Worm (Caenorhabditis elegans): Measurements from ENCODE around the gene glt-3.

Gene glt-3

DNA sequence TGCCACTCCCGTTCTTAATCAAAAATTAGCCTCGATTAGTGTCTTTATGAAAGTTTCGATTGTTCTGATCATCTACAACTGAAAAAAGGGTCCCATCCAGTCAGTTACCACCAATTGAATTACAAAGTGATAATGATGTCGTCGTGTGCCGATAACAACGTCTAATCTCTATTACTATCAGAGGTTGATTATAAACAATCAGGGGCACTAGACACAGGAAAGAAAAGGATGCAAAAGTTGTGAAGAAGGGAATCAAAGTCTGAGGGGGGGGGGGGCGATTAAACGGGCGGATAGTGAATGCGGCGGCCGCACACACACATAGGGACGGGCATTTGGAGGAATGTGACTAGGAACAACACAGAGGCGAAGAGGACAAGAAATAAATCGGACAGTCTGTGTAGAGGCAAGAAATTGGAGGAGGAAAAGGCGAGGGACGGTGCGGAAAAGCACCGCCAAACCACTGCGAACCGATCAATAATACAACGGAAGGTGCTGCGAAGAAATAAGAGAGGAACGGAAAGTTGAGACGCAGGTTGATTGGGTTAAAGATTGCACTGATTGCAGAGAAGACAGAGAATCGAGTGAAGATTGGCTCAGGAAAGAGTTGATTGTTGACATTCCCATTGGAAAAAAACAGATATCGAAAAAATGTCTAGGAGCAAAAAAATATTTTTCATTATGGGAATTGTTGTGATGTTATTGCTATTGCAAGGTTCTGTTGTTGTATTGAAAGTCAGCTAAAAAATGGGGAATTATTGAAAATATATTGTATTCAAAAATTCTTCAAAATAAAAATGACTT is 45.1 kb downstream of the glt-3 start (continued):
- TF ChIP-seq ceh-24 (tag; optimal IDR thresholded peaks at IDR 0.05) (no peak), pax-1 (tag; optimal IDR thresholded peaks at IDR 0.05) (no peak)

DNA sequence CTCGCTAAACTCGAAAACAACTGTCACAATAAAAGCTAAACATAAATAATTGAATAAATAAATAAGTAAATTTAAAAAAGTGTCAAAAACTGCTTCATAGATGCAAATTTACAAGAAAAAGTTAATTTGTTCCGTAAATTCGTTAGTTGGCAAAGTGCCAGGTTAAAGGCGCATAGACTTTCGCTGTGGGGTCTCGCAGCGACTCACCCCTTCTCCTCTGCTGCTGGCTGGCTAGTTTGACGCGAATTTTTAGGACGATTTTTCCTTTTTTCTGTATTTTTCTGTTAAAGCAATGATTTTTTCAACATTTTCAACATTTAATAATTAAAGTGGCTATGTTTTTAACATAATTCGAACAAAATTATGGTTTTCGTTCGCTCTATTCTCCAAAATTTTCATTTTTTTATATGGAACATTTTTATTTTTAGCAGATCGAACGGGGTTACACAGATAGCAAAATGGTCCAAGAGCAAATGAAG is 46.2 kb downstream of the glt-3 start, which contains the start of gene rack-1:
rack-1 (plus strand) TSS at position 429 of the 479 bp plus-strand sequence.
- peak; percentile 20 for TF ChIP-seq nfya-1 (tag; optimal IDR thresholded peaks at IDR 0.05)
- TF ChIP-seq fax-1 (tag; optimal IDR thresholded peaks at IDR 0.05): peak; percentile 3
- peak; percentile 66 for TF ChIP-seq unc-42 (tag; optimal IDR thresholded peaks at IDR 0.05)
- peak; percentile 11 for TF ChIP-seq ceh-31 (tag; optimal IDR thresholded peaks at IDR 0.05)
- no peak for TF ChIP-seq sox-4 (tag; optimal IDR thresholded peaks at IDR 0.05)
- no peak for TF ChIP-seq lin-11 (tag; optimal IDR thresholded peaks at IDR 0.05)
- no peak for TF ChIP-seq ceh-2 (tag; optimal IDR thresholded peaks at IDR 0.05)

DNA sequence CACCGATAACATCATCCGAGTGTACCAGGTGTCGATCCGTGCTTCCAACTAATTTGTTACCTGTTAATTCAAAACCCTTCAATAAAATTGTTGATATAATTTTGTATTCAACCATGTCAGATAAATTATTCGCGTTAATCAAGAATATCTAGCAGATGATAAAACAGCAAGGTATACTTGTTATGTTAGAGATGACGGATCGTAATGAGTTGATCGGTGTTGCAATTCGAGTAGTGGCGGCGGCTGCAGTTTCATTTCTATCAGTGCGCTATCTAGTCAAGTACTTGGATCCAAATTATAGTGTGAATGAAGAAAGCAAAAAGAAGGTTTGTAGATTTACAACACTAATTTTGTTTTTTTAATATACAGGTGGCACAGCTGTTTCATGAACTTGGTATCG is 47.7 kb downstream of the glt-3 start, which contains the start of gene mspn-1:
mspn-1 (plus strand) TSS at position 190 of the 400 bp plus-strand sequence.
- TF ChIP-seq tbx-2 (tag; optimal IDR thresholded peaks at IDR 0.05) (no peak), ceh-24 (tag; optimal IDR thresholded peaks at IDR 0.05) (no peak), unc-3 (GFP tag; conservative IDR thresholded peaks at IDR 0.05) (no peak), unc-3 (tag; optimal IDR thresholded peaks at IDR 0.05) (no peak), che-1 (tag; optimal IDR thresholded peaks at IDR 0.05) (no peak), Y22D7AL.16 (tag; optimal IDR thresholded peaks at IDR 0.05) (no peak), ref-2 (tag; optimal IDR thresholded peaks at IDR 0.05) (no peak), madf-2 (tag; optimal IDR thresholded peaks at IDR 0.05) (no peak), gmeb-2 (tag; optimal IDR thresholded peaks at IDR 0.05) (no peak), C38D4.7 (GFP tag; optimal IDR thresholded peaks at IDR 0.05) (no peak), sdc-2 (tag; optimal IDR thresholded peaks at IDR 0.05) (no peak), lim-6 (tag; optimal IDR thresholded peaks at IDR 0.05) (no peak), ceh-6 (GFP tag; optimal IDR thresholded peaks at IDR 0.05) (no peak), dmd-4 (tag; optimal IDR thresholded peaks at IDR 0.05; ENCODE audit: borderline replicate concordance) (no peak), ceh-34 (tag; optimal IDR thresholded peaks at IDR 0.05) (no peak), pha-2 (tag; optimal IDR thresholded peaks at IDR 0.05) (no peak), sox-2 (GFP tag; IDR thresholded peaks at IDR 0.05) (no peak), nhr-232 (tag; optimal IDR thresholded peaks at IDR 0.05) (no peak), fkh-6 (tag; optimal IDR thresholded peaks at IDR 0.05) (no peak)

DNA sequence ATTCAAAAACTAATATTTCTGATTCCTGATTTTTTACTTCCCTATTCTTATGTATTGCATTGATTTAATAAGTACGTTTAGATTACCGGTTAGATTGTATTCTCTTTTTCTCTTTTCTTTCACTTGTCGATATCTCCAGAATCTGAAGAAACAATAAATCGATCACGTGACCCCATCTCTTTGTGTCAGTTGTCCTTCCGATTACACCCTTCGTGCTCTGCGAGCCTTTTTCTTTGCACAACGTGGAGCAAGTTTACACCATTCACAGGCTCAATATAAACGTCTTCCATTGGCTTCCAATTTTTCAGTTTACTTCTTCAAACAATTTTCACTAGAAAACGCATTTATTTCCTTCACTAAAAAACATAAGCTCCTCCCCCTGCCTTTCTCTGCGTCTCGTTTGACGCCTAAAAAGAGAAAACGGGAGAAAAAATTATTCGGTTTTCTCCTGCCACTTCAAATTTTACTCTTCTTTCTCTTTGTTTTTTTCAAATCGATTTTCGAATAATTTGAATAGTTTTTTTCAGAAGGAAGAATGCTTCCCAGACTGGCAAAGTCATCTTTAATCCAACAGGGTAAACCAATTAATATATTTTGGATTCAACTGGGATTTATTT is 50.2 kb downstream of the glt-3 start, which contains the start of gene gta-1:
gta-1 (plus strand) TSS at position 528 of the 617 bp plus-strand sequence.
- TF ChIP-seq lin-11 (tag; optimal IDR thresholded peaks at IDR 0.05) (no peak), ceh-24 (tag; optimal IDR thresholded peaks at IDR 0.05) (no peak), hlh-30 (tag; optimal IDR thresholded peaks at IDR 0.05; ENCODE audit: insufficient read depth) (peak; percentile 83), tbx-7 (tag; optimal IDR thresholded peaks at IDR 0.05) (no peak), ets-4 (tag; optimal IDR thresholded peaks at IDR 0.05) (no peak), unc-55 (GFP tag; optimal IDR thresholded peaks at IDR 0.05) (peak; percentile 70), mec-3 (tag; optimal IDR thresholded peaks at IDR 0.05; ENCODE audit: borderline replicate concordance) (no peak), hlh-8 (tag; optimal IDR thresholded peaks at IDR 0.05) (no peak)

Measured in whole organism, late embryonic.